Worm (Caenorhabditis elegans) whole organism, mixed stage, embryonic: ENCODE data around the gene R193.6.

Experiments
- M03D4.4 ChIP-seq: sonication (generic microtip); optimal IDR thresholded peaks from 2 replicates; lab custom pipeline; 2017; ENCODE audit warnings: mild to moderate bottlenecking, missing genetic modification characterization, missing compliant biosample characterization
- bed-3 ChIP-seq: fragments of 200-800 bp; sonication (Bioruptor generic); optimal IDR thresholded peaks from 3 replicates; lab custom pipeline; 2018; ENCODE audit warnings: mild to moderate bottlenecking, missing genetic modification characterization, moderate library complexity, missing compliant biosample characterization
- blmp-1 ChIP-seq: fragments of 150-350 bp; optimal IDR thresholded peaks from 2 replicates; lab custom pipeline; 2014; ENCODE audit warnings: missing biosample characterization, missing genetic modification characterization
- ceh-39 ChIP-seq: fragments of 150-350 bp; optimal IDR thresholded peaks from 2 replicates; lab custom pipeline; 2014; ENCODE audit warnings: missing biosample characterization, missing genetic modification characterization
- ceh-43 ChIP-seq: fragments of 200-800 bp; sonication (Bioruptor generic); optimal IDR thresholded peaks from 2 replicates; lab custom pipeline; 2018; ENCODE audit warnings: mild to moderate bottlenecking, missing genetic modification characterization, moderate library complexity, missing compliant biosample characterization
- ceh-83 ChIP-seq: fragments of 200-800 bp; sonication (Bioruptor generic); optimal IDR thresholded peaks from 2 replicates; lab custom pipeline; 2018; ENCODE audit warnings: mild to moderate bottlenecking, missing genetic modification characterization, missing compliant biosample characterization
- ces-1 ChIP-seq: fragments of 150-350 bp; optimal IDR thresholded peaks from 2 replicates; lab custom pipeline; 2014; ENCODE audit warnings: missing biosample characterization, missing genetic modification reagents, missing genetic modification characterization
- cnd-1 ChIP-seq: fragments of 200-800 bp; sonication (Bioruptor generic); optimal IDR thresholded peaks from 2 replicates; lab custom pipeline; 2018; ENCODE audit warnings: mild to moderate bottlenecking, missing genetic modification characterization, missing compliant biosample characterization
- drap-1 ChIP-seq: fragments of 200-800 bp; sonication (Bioruptor generic); optimal IDR thresholded peaks from 3 replicates; lab custom pipeline; 2018; ENCODE audit warnings: mild to moderate bottlenecking, missing genetic modification characterization, missing compliant biosample characterization
- elt-1 ChIP-seq: sonication (generic microtip); optimal IDR thresholded peaks from 2 replicates; lab custom pipeline; 2017; ENCODE audit warnings: missing genetic modification characterization, mild to moderate bottlenecking, missing compliant biosample characterization, antibody characterized with exemption, moderate library complexity, borderline replicate concordance; ENCODE audit not compliant: insufficient read depth
- flh-1 ChIP-seq: fragments of 200-800 bp; sonication (Bioruptor generic); optimal IDR thresholded peaks from 2 replicates; lab custom pipeline; 2018; ENCODE audit warnings: mild to moderate bottlenecking, missing genetic modification characterization, moderate library complexity, missing compliant biosample characterization
- hlh-1 ChIP-seq: fragments of 150-350 bp; optimal IDR thresholded peaks from 2 replicates; lab custom pipeline; 2014; ENCODE audit warnings: missing biosample characterization, missing genetic modification reagents, missing genetic modification characterization
- lin-13 ChIP-seq: fragments of 150-350 bp; optimal IDR thresholded peaks from 2 replicates; lab custom pipeline; 2014; ENCODE audit warnings: missing biosample characterization, missing genetic modification characterization
- lin-32 ChIP-seq: fragments of 200-800 bp; sonication (Bioruptor generic); optimal IDR thresholded peaks from 2 replicates; lab custom pipeline; 2018; ENCODE audit warnings: mild to moderate bottlenecking, missing genetic modification characterization, missing compliant biosample characterization
- lsy-2 ChIP-seq: fragments of 150-350 bp; optimal IDR thresholded peaks from 2 replicates; lab custom pipeline; 2014; ENCODE audit warnings: missing biosample characterization, missing genetic modification characterization
- mls-2 ChIP-seq: sonication (generic microtip); optimal IDR thresholded peaks from 2 replicates; lab custom pipeline; 2016; ENCODE audit warnings: mild to moderate bottlenecking, missing genetic modification characterization, moderate library complexity, missing compliant biosample characterization
- nhr-12 ChIP-seq: fragments of 150-350 bp; optimal IDR thresholded peaks from 2 replicates; lab custom pipeline; 2014; ENCODE audit warnings: missing biosample characterization, missing genetic modification characterization
- nhr-2 ChIP-seq: fragments of 150-350 bp; optimal IDR thresholded peaks from 2 replicates; lab custom pipeline; 2014; ENCODE audit warnings: missing biosample characterization, missing genetic modification characterization
- nhr-237 ChIP-seq: fragments of 150-350 bp; optimal IDR thresholded peaks from 2 replicates; lab custom pipeline; 2014; ENCODE audit warnings: missing biosample characterization, missing genetic modification characterization
- nhr-28 ChIP-seq: fragments of 150-350 bp; optimal IDR thresholded peaks from 2 replicates; lab custom pipeline; 2014; ENCODE audit warnings: missing biosample characterization, missing genetic modification characterization
- nhr-76 ChIP-seq: sonication (generic microtip); optimal IDR thresholded peaks from 2 replicates; lab custom pipeline; 2017; ENCODE audit warnings: missing biosample characterization, missing genetic modification characterization
- pha-4 ChIP-seq: fragments of 150-350 bp; optimal IDR thresholded peaks from 2 replicates; lab custom pipeline; 2018; ENCODE audit warnings: missing biosample characterization, missing genetic modification reagents, missing genetic modification characterization
- sem-2 ChIP-seq: fragments of 200-800 bp; sonication (Bioruptor generic); optimal IDR thresholded peaks from 2 replicates; lab custom pipeline; 2018; ENCODE audit warnings: mild to moderate bottlenecking, missing genetic modification characterization, missing compliant biosample characterization
- snpc-4 ChIP-seq: fragments of 150-350 bp; optimal IDR thresholded peaks from 2 replicates; lab custom pipeline; 2014; ENCODE audit warnings: missing biosample characterization, missing genetic modification characterization
- sptf-1 ChIP-seq: sonication (generic microtip); optimal IDR thresholded peaks from 2 replicates; lab custom pipeline; 2017; ENCODE audit warnings: mild to moderate bottlenecking, missing genetic modification characterization, moderate library complexity, missing compliant biosample characterization
- tbx-8 ChIP-seq: fragments of 200-800 bp; sonication (Bioruptor generic); optimal IDR thresholded peaks from 2 replicates; lab custom pipeline; 2018; ENCODE audit warnings: mild to moderate bottlenecking, missing genetic modification characterization, moderate library complexity, missing compliant biosample characterization
- unc-120 ChIP-seq: sonication (generic microtip); optimal IDR thresholded peaks from 2 replicates; lab custom pipeline; 2017; ENCODE audit warnings: missing genetic modification characterization, missing compliant biosample characterization; ENCODE audit not compliant: poor library complexity, severe bottlenecking
- unc-39 ChIP-seq: fragments of 150-350 bp; optimal IDR thresholded peaks from 2 replicates; lab custom pipeline; 2014; ENCODE audit warnings: missing biosample characterization, missing genetic modification characterization
- unc-62 ChIP-seq: fragments of 150-350 bp; optimal IDR thresholded peaks from 2 replicates; lab custom pipeline; 2014; ENCODE audit warnings: missing biosample characterization, missing genetic modification reagents, missing genetic modification characterization
- zip-8 ChIP-seq: fragments of 150-350 bp; optimal IDR thresholded peaks from 2 replicates; lab custom pipeline; 2014; ENCODE audit warnings: missing biosample characterization, missing genetic modification characterization
- ztf-11 ChIP-seq: fragments of 150-350 bp; optimal IDR thresholded peaks from 2 replicates; lab custom pipeline; 2014; ENCODE audit warnings: missing biosample characterization, missing genetic modification characterization

R193.6 gene

ce11 chrX:1141617-1142016, 7.0 kb upstream of the R193.6 start:
- no peak for TF ChIP-seq mls-2 (tag; lab: Kevin White, UChicago)
- TF ChIP-seq cnd-1 (tag; lab: Kevin White, UChicago), result no peak
- no peak for TF ChIP-seq ztf-11 (tag; lab: Kevin White, UChicago)
- TF ChIP-seq sptf-1, result no peak
- TF ChIP-seq zip-8, result no peak
- TF ChIP-seq unc-39 (tag; lab: Kevin White, UChicago), result no peak
- no peak for TF ChIP-seq snpc-4 (tag; lab: Kevin White, UChicago)
- TF ChIP-seq unc-62 (GFP tag; lab: Kevin White, UChicago), result no peak
- no peak for TF ChIP-seq pha-4
- TF ChIP-seq lin-32 (GFP tag; lab: Kevin White, UChicago), result no peak
- no peak for TF ChIP-seq nhr-237
- no peak for TF ChIP-seq nhr-76 (tag; lab: Kevin White, UChicago)

- TF ChIP-seq ceh-83 (no peak), pha-4 (no peak), flh-1 (GFP tag; lab: Kevin White, UChicago) (no peak), hlh-1 (tag; lab: Kevin White, UChicago) (no peak), ceh-43 (GFP tag; lab: Kevin White, UChicago) (no peak), snpc-4 (tag; lab: Kevin White, UChicago) (no peak), elt-1 (tag; lab: Kevin White, UChicago) (no peak), drap-1 (GFP tag; lab: Kevin White, UChicago) (no peak), unc-120 (no peak), nhr-12 (tag; lab: Kevin White, UChicago) (no peak), nhr-28 (no peak), unc-62 (GFP tag; lab: Kevin White, UChicago) (no peak)
These were observed 1.2 kb upstream of the R193.6 start for ce11 chrX:1147394-1147793.

- no peak for TF ChIP-seq lin-32 (GFP tag; lab: Kevin White, UChicago)
- TF ChIP-seq snpc-4 (tag; lab: Kevin White, UChicago), result no peak
- TF ChIP-seq ceh-39, result no peak
- TF ChIP-seq cnd-1 (tag; lab: Kevin White, UChicago), result no peak
- TF ChIP-seq ceh-43 (GFP tag; lab: Kevin White, UChicago), result no peak
- no peak for TF ChIP-seq nhr-2 (tag; lab: Kevin White, UChicago)
- no peak for TF ChIP-seq nhr-76 (tag; lab: Kevin White, UChicago)
- no peak for TF ChIP-seq M03D4.4 (tag; lab: Kevin White, UChicago)
- TF ChIP-seq tbx-8, result no peak
- TF ChIP-seq ztf-11 (tag; lab: Kevin White, UChicago), result no peak
- TF ChIP-seq blmp-1 (tag; lab: Kevin White, UChicago), result no peak
- TF ChIP-seq lsy-2 (tag; lab: Kevin White, UChicago), result no peak
- TF ChIP-seq nhr-237, result no peak
These were observed 6.1 kb downstream of the R193.6 start, which contains the start of gene R193.1 for ce11 chrX:1154648-1155047. Gene R193.1 (plus strand): TSS chrX:1154948.

ce11 chrX:1162019-1162418, 13.4 kb downstream of the R193.6 start, which contains the start of gene tmc-1:
Gene tmc-1 (plus strand): TSS chrX:1162207.
- TF ChIP-seq flh-1 (GFP tag; lab: Kevin White, UChicago), result no peak
- peak; percentile 61 for TF ChIP-seq ces-1

ce11 chrX:1167234-1167633, 18.6 kb downstream of the R193.6 start:
- TF ChIP-seq drap-1 (GFP tag; lab: Kevin White, UChicago), result no peak
- TF ChIP-seq unc-120, result peak; percentile 11

ce11 chrX:1171617-1172016, 23.0 kb downstream of the R193.6 start:
- TF ChIP-seq unc-62 (GFP tag; lab: Kevin White, UChicago), result no peak

ce11 chrX:1172024-1172423, 23.4 kb downstream of the R193.6 start:
- TF ChIP-seq lsy-2 (tag; lab: Kevin White, UChicago) (no peak), flh-1 (GFP tag; lab: Kevin White, UChicago) (no peak), drap-1 (GFP tag; lab: Kevin White, UChicago) (no peak), nhr-12 (tag; lab: Kevin White, UChicago) (no peak), ces-1 (no peak), unc-39 (tag; lab: Kevin White, UChicago) (no peak), ztf-11 (tag; lab: Kevin White, UChicago) (no peak), nhr-28 (no peak), snpc-4 (tag; lab: Kevin White, UChicago) (no peak), unc-62 (GFP tag; lab: Kevin White, UChicago) (no peak), nhr-2 (tag; lab: Kevin White, UChicago) (no peak), zip-8 (no peak), bed-3 (GFP tag; lab: Kevin White, UChicago) (no peak), tbx-8 (no peak), sptf-1 (no peak), lin-13 (tag; lab: Kevin White, UChicago) (no peak), ceh-43 (GFP tag; lab: Kevin White, UChicago) (no peak), pha-4 (no peak), sem-2 (no peak)
